Fruit fly (Drosophila melanogaster) whole organism, embryonic: Measurements from ENCODE around the gene CG17768.

ENCODE experiments used
- BEAF-32 ChIP-seq: fragments of 200-800 bp; sonication (Bioruptor generic); optimal IDR thresholded peaks from 3 replicates; lab custom pipeline; 2017; ENCODE audit warnings: missing biosample characterization, missing genetic modification characterization, mild to moderate bottlenecking, moderate library complexity, missing genetic modification reagents
- CG11456 ChIP-seq: fragments of 200-800 bp; sonication (Bioruptor generic); IDR thresholded peaks from 3 replicates; pipeline ENCODE4 v1.3.6; 2022; ENCODE audit warnings: missing biosample characterization, missing genetic modification characterization
- CG11560 ChIP-seq: fragments of 200-800 bp; sonication (Bioruptor generic); IDR thresholded peaks from 3 replicates; pipeline ENCODE4 v1.3.6; 2022; ENCODE audit warnings: missing biosample characterization, missing genetic modification characterization
- CG12155 ChIP-seq: fragments of 200-800 bp; sonication (Bioruptor generic); optimal IDR thresholded peaks from 3 replicates; lab custom pipeline; 2016; ENCODE audit warnings: missing biosample characterization, missing genetic modification characterization
- CG12236 ChIP-seq: fragments of 200-800 bp; sonication (Bioruptor generic); optimal IDR thresholded peaks from 2 replicates; lab custom pipeline; 2016; ENCODE audit warnings: missing biosample characterization, missing genetic modification characterization
- CG15696 ChIP-seq: fragments of 200-800 bp; sonication (Bioruptor generic); optimal IDR thresholded peaks from 2 replicates; lab custom pipeline; 2019; ENCODE audit warnings: missing biosample characterization, mild to moderate bottlenecking, missing genetic modification characterization, moderate library complexity
- CG16779 ChIP-seq: fragments of 200-800 bp; sonication (Bioruptor generic); IDR thresholded peaks from 2 replicates; pipeline ENCODE4 v1.3.6; 2022; ENCODE audit warnings: missing biosample characterization, missing genetic modification characterization
- CG17361 ChIP-seq: fragments of 200-800 bp; sonication (Bioruptor generic); IDR thresholded peaks from 3 replicates; pipeline ENCODE4 v1.3.6; 2022; ENCODE audit warnings: missing biosample characterization, missing genetic modification characterization
- CG17802 ChIP-seq: fragments of 200-800 bp; sonication (Bioruptor generic); optimal IDR thresholded peaks from 2 replicates; lab custom pipeline; 2018; ENCODE audit warnings: missing biosample characterization, mild to moderate bottlenecking, missing genetic modification characterization, moderate library complexity
- CG2875 ChIP-seq: fragments of 200-800 bp; sonication (Bioruptor generic); optimal IDR thresholded peaks from 2 replicates; lab custom pipeline; 2017; ENCODE audit warnings: missing biosample characterization, mild to moderate bottlenecking, missing genetic modification characterization, missing genetic modification reagents
- CG2889 ChIP-seq: fragments of 200-800 bp; sonication (Bioruptor generic); IDR thresholded peaks from 3 replicates; pipeline ENCODE4 v1.3.6; 2022; ENCODE audit warnings: missing biosample characterization, missing genetic modification characterization
- CG3281 ChIP-seq: fragments of 200-800 bp; sonication (Bioruptor generic); optimal IDR thresholded peaks from 3 replicates; lab custom pipeline; 2017; ENCODE audit warnings: missing biosample characterization, mild to moderate bottlenecking, missing genetic modification characterization
- CG33557 ChIP-seq: fragments of 200-800 bp; sonication (Bioruptor generic); optimal IDR thresholded peaks from 2 replicates; lab custom pipeline; 2019; ENCODE audit warnings: missing biosample characterization, mild to moderate bottlenecking, missing genetic modification characterization, moderate library complexity
- CG9727 ChIP-seq: fragments of 200-800 bp; sonication (Bioruptor generic); optimal IDR thresholded peaks from 3 replicates; lab custom pipeline; 2017; ENCODE audit warnings: missing biosample characterization, mild to moderate bottlenecking, missing genetic modification characterization
- CG9817 ChIP-seq: fragments of 200-800 bp; sonication (Bioruptor generic); optimal IDR thresholded peaks from 2 replicates; lab custom pipeline; 2018; ENCODE audit warnings: missing biosample characterization, mild to moderate bottlenecking, missing genetic modification characterization, moderate library complexity
- CHES-1-like ChIP-seq: fragments of 200-800 bp; sonication (Bioruptor generic); optimal IDR thresholded peaks from 2 replicates; lab custom pipeline; 2016; ENCODE audit warnings: missing biosample characterization, missing genetic modification characterization
- Dek ChIP-seq: fragments of 200-800 bp; sonication (Bioruptor generic); optimal IDR thresholded peaks from 3 replicates; lab custom pipeline; 2019; ENCODE audit warnings: missing biosample characterization, mild to moderate bottlenecking, missing genetic modification characterization, moderate library complexity
- Dfd ChIP-seq, 2 experiments: fragments of >200 bp; optimal IDR thresholded peaks; 2 replicates each; lab custom pipeline; 2017; ENCODE audit warnings: missing biosample characterization in 2 of 2, missing genetic modification characterization in 2 of 2
- E2f1 ChIP-seq: fragments of 200-800 bp; sonication (Bioruptor generic); IDR thresholded peaks from 2 replicates; pipeline ENCODE4 v1.3.6; 2022; ENCODE audit warnings: missing biosample characterization, missing genetic modification characterization
- Nf-YC ChIP-seq: fragments of 200-800 bp; optimal IDR thresholded peaks from 3 replicates; lab custom pipeline; 2019; ENCODE audit warnings: missing biosample characterization, mild to moderate bottlenecking, missing genetic modification characterization, moderate library complexity
- PHDP ChIP-seq: fragments of 200-800 bp; sonication (Bioruptor generic); optimal IDR thresholded peaks from 3 replicates; lab custom pipeline; 2018; ENCODE audit warnings: missing biosample characterization, mild to moderate bottlenecking, missing genetic modification characterization, moderate library complexity
- Scr ChIP-seq: fragments of 200-800 bp; sonication (Bioruptor generic); IDR thresholded peaks from 2 replicates; pipeline ENCODE4 v1.3.6; 2022; ENCODE audit warnings: missing biosample characterization, missing genetic modification characterization; ENCODE audit not compliant: partially characterized antibody
- Sox100B ChIP-seq: fragments of 200-800 bp; sonication (Bioruptor generic); optimal IDR thresholded peaks from 3 replicates; lab custom pipeline; 2018; ENCODE audit warnings: missing biosample characterization, mild to moderate bottlenecking, missing genetic modification characterization
- Sox102F ChIP-seq: fragments of 200-800 bp; sonication (Bioruptor generic); optimal IDR thresholded peaks from 2 replicates; lab custom pipeline; 2018; ENCODE audit warnings: missing biosample characterization, mild to moderate bottlenecking, missing genetic modification characterization, moderate library complexity
- Stat92E ChIP-seq, 3 experiments: fragments of >200 bp in 2 of 3; fragments of 200-800 bp in 1 of 3; sonication (Bioruptor generic) in 1 of 3; optimal IDR thresholded peaks; 2 replicates each; lab custom pipeline; 2017 to 2019; ENCODE audit warnings: missing biosample characterization in 3 of 3, missing genetic modification characterization in 3 of 3, mild to moderate bottlenecking in 1 of 3, moderate library complexity in 1 of 3
- ap ChIP-seq: fragments of 200-800 bp; sonication (Bioruptor generic); IDR thresholded peaks from 2 replicates; pipeline ENCODE4 v1.3.6; 2022; ENCODE audit warnings: missing biosample characterization, missing genetic modification characterization
- bigmax ChIP-seq: fragments of 200-800 bp; sonication (Bioruptor generic); optimal IDR thresholded peaks from 2 replicates; lab custom pipeline; 2018; ENCODE audit warnings: missing biosample characterization, mild to moderate bottlenecking, missing genetic modification characterization
- br ChIP-seq: fragments of >200 bp; optimal IDR thresholded peaks from 2 replicates; lab custom pipeline; 2017
- btn ChIP-seq: fragments of 200-800 bp; sonication (Bioruptor generic); optimal IDR thresholded peaks from 2 replicates; lab custom pipeline; 2016; ENCODE audit warnings: missing biosample characterization, missing genetic modification characterization
- danr ChIP-seq: fragments of 200-800 bp; sonication (Bioruptor generic); IDR thresholded peaks from 2 replicates; pipeline ENCODE4 v1.3.6; 2022; ENCODE audit warnings: missing biosample characterization, missing genetic modification characterization
- emc ChIP-seq: fragments of 200-800 bp; sonication (Bioruptor generic); optimal IDR thresholded peaks from 2 replicates; lab custom pipeline; 2016; ENCODE audit warnings: missing biosample characterization, missing genetic modification characterization
- grn ChIP-seq: fragments of 200-800 bp; sonication (Bioruptor generic); optimal IDR thresholded peaks from 3 replicates; lab custom pipeline; 2017; ENCODE audit warnings: missing biosample characterization, missing genetic modification characterization
- gsb-n ChIP-seq: fragments of 200-800 bp; sonication (Bioruptor generic); optimal IDR thresholded peaks from 3 replicates; lab custom pipeline; 2018; ENCODE audit warnings: missing biosample characterization, mild to moderate bottlenecking, missing genetic modification characterization
- hbn ChIP-seq: fragments of 200-800 bp; sonication (Bioruptor generic); IDR thresholded peaks from 2 replicates; pipeline ENCODE4 v1.3.6; 2022; ENCODE audit warnings: missing biosample characterization, missing genetic modification characterization; ENCODE audit not compliant: partially characterized antibody
- hkb ChIP-seq, 2 experiments: fragments of 200-800 bp in 1 of 2; fragments of >200 bp in 1 of 2; sonication (Bioruptor generic) in 1 of 2; IDR thresholded peaks in 1 of 2; optimal IDR thresholded peaks in 1 of 2; 2 replicates each; pipeline versions ENCODE4 v1.3.6 to Lab custom; 2017 to 2022; ENCODE audit warnings: missing biosample characterization in 1 of 2, missing genetic modification characterization in 1 of 2
- insv ChIP-seq, 2 experiments: fragments of 200-800 bp; sonication (Bioruptor generic); optimal IDR thresholded peaks; 3 replicates each; lab custom pipeline; 2016 to 2018; ENCODE audit warnings: missing biosample characterization in 2 of 2, missing genetic modification characterization in 2 of 2
- jigr1 ChIP-seq: fragments of 200-800 bp; sonication (Bioruptor generic); IDR thresholded peaks from 3 replicates; pipeline ENCODE4 v1.3.6; 2022; ENCODE audit warnings: missing biosample characterization, missing genetic modification characterization
- jing ChIP-seq: fragments of 200-800 bp; sonication (Bioruptor generic); optimal IDR thresholded peaks from 2 replicates; lab custom pipeline; 2018; ENCODE audit warnings: missing biosample characterization, mild to moderate bottlenecking, missing genetic modification characterization
- jumu ChIP-seq: fragments of 200-800 bp; sonication (Bioruptor generic); optimal IDR thresholded peaks from 3 replicates; lab custom pipeline; 2016; ENCODE audit warnings: missing biosample characterization, missing genetic modification characterization
- lola ChIP-seq, 3 experiments: fragments of >200 bp in 2 of 3; fragments of 200-800 bp in 1 of 3; sonication (Bioruptor generic) in 1 of 3; optimal IDR thresholded peaks; 2 replicates each; lab custom pipeline; 2017 to 2019; ENCODE audit warnings: missing biosample characterization in 3 of 3, missing genetic modification characterization in 3 of 3, mild to moderate bottlenecking in 1 of 3, moderate library complexity in 1 of 3
- pho ChIP-seq: fragments of 200-800 bp; sonication (Bioruptor generic); optimal IDR thresholded peaks from 2 replicates; lab custom pipeline; 2016; ENCODE audit warnings: missing biosample characterization, missing genetic modification characterization
- pnt ChIP-seq: fragments of 200-800 bp; sonication (Bioruptor generic); optimal IDR thresholded peaks from 3 replicates; lab custom pipeline; 2016; ENCODE audit warnings: missing biosample characterization, missing genetic modification characterization
- rib ChIP-seq: fragments of 200-800 bp; sonication (Bioruptor generic); IDR thresholded peaks from 2 replicates; pipeline ENCODE4 v1.3.6; 2022; ENCODE audit warnings: missing biosample characterization, missing genetic modification characterization
- run ChIP-seq: fragments of 200-800 bp; sonication (Bioruptor generic); optimal IDR thresholded peaks from 3 replicates; lab custom pipeline; 2018; ENCODE audit warnings: missing biosample characterization, mild to moderate bottlenecking, missing genetic modification characterization
- sug ChIP-seq: fragments of 200-800 bp; optimal IDR thresholded peaks from 2 replicates; lab custom pipeline; 2019; ENCODE audit warnings: missing biosample characterization, mild to moderate bottlenecking, missing genetic modification characterization, moderate library complexity
- tio ChIP-seq: fragments of 200-800 bp; sonication (Bioruptor generic); optimal IDR thresholded peaks from 2 replicates; lab custom pipeline; 2017; ENCODE audit warnings: missing biosample characterization, missing genetic modification characterization, inconsistent platforms
- yki ChIP-seq: fragments of >200 bp; optimal IDR thresholded peaks from 3 replicates; lab custom pipeline; 2018
- zf30C ChIP-seq: fragments of 200-800 bp; sonication (Bioruptor generic); optimal IDR thresholded peaks from 3 replicates; lab custom pipeline; 2018; ENCODE audit warnings: missing biosample characterization, mild to moderate bottlenecking, missing genetic modification characterization

Gene CG17768

DNA sequence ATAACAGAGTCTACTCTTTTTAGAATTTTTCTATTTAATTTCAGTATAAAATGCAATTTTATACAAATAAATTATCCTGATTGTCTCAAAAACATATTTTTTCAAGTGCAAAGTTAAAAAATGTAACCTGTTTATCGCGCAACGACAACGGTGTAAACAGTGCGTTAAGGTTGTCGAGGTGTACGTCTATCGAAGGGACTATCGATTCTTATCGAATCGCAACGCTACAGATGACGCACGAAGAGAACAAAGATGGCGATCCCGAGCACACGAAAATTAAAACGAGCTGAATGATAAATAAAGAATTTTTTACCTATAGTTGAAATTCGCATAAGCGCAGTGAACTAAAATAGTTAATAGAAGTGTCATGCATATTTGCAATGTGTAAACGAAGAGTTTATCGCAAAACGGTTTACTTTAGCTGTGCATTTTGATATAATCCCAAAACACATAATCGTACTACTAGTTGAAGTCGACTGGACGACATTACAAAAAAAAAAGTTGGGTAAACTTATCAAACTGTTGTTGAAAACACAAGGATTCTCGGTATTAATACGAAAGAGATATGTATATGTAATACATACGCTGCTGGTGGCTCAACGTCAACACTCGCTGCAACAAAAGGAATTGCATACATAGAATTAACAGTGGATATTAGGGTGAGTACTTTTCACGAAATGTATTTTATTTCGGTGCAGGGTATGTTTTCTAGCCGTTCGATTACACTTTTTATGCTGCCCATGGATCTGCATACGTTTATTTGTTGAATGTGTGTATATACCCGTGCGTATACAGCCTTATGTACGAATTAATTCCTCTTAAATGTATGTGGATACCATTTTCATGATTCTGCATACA, 16.9 kb downstream of the CG17768 start, which contains the start of gene da (continued):
- TF ChIP-seq gsb-n (tag; lab: Kevin White, UChicago) = peak; percentile 31
- peak; percentile 65 for TF ChIP-seq Dek (tag; lab: Kevin White, UChicago)
- TF ChIP-seq ap (GFP tag; lab: Robert Waterston, UW) = no peak
- TF ChIP-seq BEAF-32 (GFP tag; lab: Kevin White, UChicago) = peak; percentile 69
- peak; percentile 64 for TF ChIP-seq jumu (GFP tag; lab: Kevin White, UChicago)
- peak; percentile 59 for TF ChIP-seq Scr (GFP tag; lab: Robert Waterston, UW)
- no peak for TF ChIP-seq danr (GFP tag; lab: Robert Waterston, UW)
- no peak for TF ChIP-seq CG2889 (GFP tag; lab: Robert Waterston, UW)
- TF ChIP-seq jigr1 (GFP tag; lab: Robert Waterston, UW) = no peak
- no peak for TF ChIP-seq CG9817
- TF ChIP-seq bigmax (GFP tag; lab: Kevin White, UChicago) = peak; percentile 32
- TF ChIP-seq CG12155 = peak; percentile 50
- TF ChIP-seq CG16779 (GFP tag; lab: Robert Waterston, UW) = no peak
- TF ChIP-seq CHES-1-like (GFP tag; lab: Kevin White, UChicago) = peak; percentile 60
- TF ChIP-seq grn (GFP tag; lab: Kevin White, UChicago) = peak; percentile 34
- peak; percentile 50; the same call in 1 of the 2 replicates for TF ChIP-seq E2f1 (GFP tag; lab: Robert Waterston, UW)
- no peak for TF ChIP-seq insv (GFP tag; optimal IDR thresholded peaks at IDR 0.05; lab: Kevin White, UChicago)
- no peak for TF ChIP-seq run (tag; lab: Kevin White, UChicago)
- TF ChIP-seq pnt (GFP tag; lab: Kevin White, UChicago) = peak; percentile 26
- peak; percentile 48 for TF ChIP-seq CG12236
- TF ChIP-seq Stat92E (GFP tag; optimal IDR thresholded peaks at IDR 0.05; lab: Kevin White, UChicago) = no peak
- peak; percentile 95 for TF ChIP-seq CG17802
- no peak for TF ChIP-seq hkb (optimal IDR thresholded peaks at IDR 0.05; lab: Kevin White, UChicago)
- TF ChIP-seq hkb (GFP tag; IDR thresholded peaks at IDR 0.05; lab: Robert Waterston, UW) = peak; percentile 54
- TF ChIP-seq btn = no peak
- TF ChIP-seq Nf-YC (tag; lab: Kevin White, UChicago) = peak; percentile 52
- peak; percentile 58; the same call in 1 of the 3 replicates for TF ChIP-seq CG17361 (GFP tag; lab: Robert Waterston, UW)
- TF ChIP-seq hbn (GFP tag; lab: Robert Waterston, UW) = peak; percentile 41
- TF ChIP-seq tio (GFP tag; lab: Kevin White, UChicago) = no peak
- no peak for TF ChIP-seq Sox102F (GFP tag; lab: Kevin White, UChicago)
- TF ChIP-seq CG11456 (GFP tag; lab: Robert Waterston, UW) = no peak; the same call in 2 of the 3 replicates
- TF ChIP-seq yki (lab: Kevin White, UChicago) = no peak
- peak; percentile 75 for TF ChIP-seq sug
- no peak for TF ChIP-seq CG11560 (tag; lab: Robert Waterston, UW)
- TF ChIP-seq CG33557 (GFP tag; lab: Kevin White, UChicago) = peak; percentile 18
- TF ChIP-seq Sox100B (GFP tag; lab: Kevin White, UChicago) = peak; percentile 51
- TF ChIP-seq zf30C (GFP tag; lab: Kevin White, UChicago) = no peak
- TF ChIP-seq br = no peak
- TF ChIP-seq CG15696 (tag; lab: Kevin White, UChicago) = peak; percentile 28
- TF ChIP-seq CG2875 (GFP tag; lab: Kevin White, UChicago) = peak; percentile 25
- peak in 1 of 2 experiments; percentile 43 for TF ChIP-seq Dfd (GFP tag; optimal IDR thresholded peaks at IDR 0.05; lab: Kevin White, UChicago)
- peak; percentile 45 for TF ChIP-seq rib
- TF ChIP-seq CG3281 (GFP tag; lab: Kevin White, UChicago) = peak; percentile 10
- peak; percentile 40 for TF ChIP-seq CG9727 (GFP tag; lab: Kevin White, UChicago)
- TF ChIP-seq PHDP (tag; lab: Kevin White, UChicago) = peak; percentile 68
- TF ChIP-seq jing (GFP tag; lab: Kevin White, UChicago) = no peak
- TF ChIP-seq pho = peak; percentile 73
- peak; percentile 20 for TF ChIP-seq emc (GFP tag; lab: Kevin White, UChicago)
- TF ChIP-seq lola (GFP tag; optimal IDR thresholded peaks at IDR 0.05; lab: Kevin White, UChicago) = peak in 2 of 3 experiments; percentile 42 to 92
